Fruit fly (Drosophila melanogaster): ENCODE data around the gene Pdss2.
A peak's percentile ranks its signal among the peaks of the same experiment; 100 is the strongest.

Gene Pdss2

dm6 chr3L:21047037-21047436 lies 19.3 kb downstream of the Pdss2 start (continued):
- peak; percentile 12 for TF ChIP-seq CG1602 (GFP tag; optimal IDR thresholded peaks at IDR 0.05)
- TF ChIP-seq ash1 (GFP tag; optimal IDR thresholded peaks at IDR 0.05) = no peak
- no peak for TF ChIP-seq prd (optimal IDR thresholded peaks at IDR 0.05)
- TF ChIP-seq prd (GFP tag; IDR thresholded peaks at IDR 0.05) = peak; percentile 44; the same call in 1 of the 3 replicates
- no peak for TF ChIP-seq CG10366 (GFP tag; IDR thresholded peaks at IDR 0.05)
- no peak for TF ChIP-seq CG16863 (GFP tag; optimal IDR thresholded peaks at IDR 0.05)
- peak; percentile 33 for TF ChIP-seq lab (GFP tag; optimal IDR thresholded peaks at IDR 0.05)
- TF ChIP-seq crp (GFP tag; optimal IDR thresholded peaks at IDR 0.05) = no peak
- no peak for TF ChIP-seq CG12769 (tag; optimal IDR thresholded peaks at IDR 0.05)
- TF ChIP-seq gcm2 (GFP tag; optimal IDR thresholded peaks at IDR 0.05) = no peak
- TF ChIP-seq Fer1 (GFP tag; optimal IDR thresholded peaks at IDR 0.05) = peak; percentile 44
- TF ChIP-seq CG7556 (GFP tag; optimal IDR thresholded peaks at IDR 0.05) = peak; percentile 46
- TF ChIP-seq D19A (tag; optimal IDR thresholded peaks at IDR 0.05) = peak; percentile 63
- peak; percentile 61 for TF ChIP-seq gsb-n (tag; optimal IDR thresholded peaks at IDR 0.05)
- TF ChIP-seq CG17385 (GFP tag; optimal IDR thresholded peaks at IDR 0.05) = peak; percentile 14
- no peak for TF ChIP-seq dati (GFP tag; IDR thresholded peaks at IDR 0.05)
- TF ChIP-seq CoRest (tag; optimal IDR thresholded peaks at IDR 0.05) = peak; percentile 36
- TF ChIP-seq vvl (GFP tag; IDR thresholded peaks at IDR 0.05) = peak; percentile 14; the same call in 1 of the 2 replicates
- TF ChIP-seq CG2116 (GFP tag; optimal IDR thresholded peaks at IDR 0.05) = no peak
- peak; percentile 6 for TF ChIP-seq Hand (GFP tag; optimal IDR thresholded peaks at IDR 0.05)
- TF ChIP-seq esg (GFP tag; conservative IDR thresholded peaks at IDR 0.05) = no peak
- peak; percentile 21; the same call in 1 of the 3 replicates for TF ChIP-seq B-H1 (GFP tag; IDR thresholded peaks at IDR 0.05)
- TF ChIP-seq Fer3 (tag; optimal IDR thresholded peaks at IDR 0.05) = no peak
- no peak for TF ChIP-seq ftz-f1 (GFP tag; optimal IDR thresholded peaks at IDR 0.05)
- TF ChIP-seq CG30020 (tag; optimal IDR thresholded peaks at IDR 0.05) = no peak
- peak; percentile 36 for TF ChIP-seq Sox102F (GFP tag; optimal IDR thresholded peaks at IDR 0.05)
- peak in 1 of 2 experiments; percentile 73 for TF ChIP-seq bsh (GFP tag; optimal IDR thresholded peaks at IDR 0.05)
- TF ChIP-seq CG9215 (GFP tag; IDR thresholded peaks at IDR 0.05) = peak; percentile 77
- TF ChIP-seq CG14014 (GFP tag; IDR thresholded peaks at IDR 0.05) = no peak
- TF ChIP-seq CG10462 (GFP tag; optimal IDR thresholded peaks at IDR 0.05) = peak; percentile 14
- TF ChIP-seq CG8388 (GFP tag; optimal IDR thresholded peaks at IDR 0.05) = peak; percentile 63
- TF ChIP-seq Lhr (GFP tag; optimal IDR thresholded peaks at IDR 0.05) = no peak
- no peak; the same call in 2 of the 3 replicates for TF ChIP-seq otp (GFP tag; IDR thresholded peaks at IDR 0.05)
- peak; percentile 31 for TF ChIP-seq CG15269 (tag; optimal IDR thresholded peaks at IDR 0.05)
- TF ChIP-seq eve (GFP tag; optimal IDR thresholded peaks at IDR 0.05) = peak in 1 of 2 experiments; percentile 67
- peak; percentile 59 for TF ChIP-seq CG2678 (tag; optimal IDR thresholded peaks at IDR 0.05)
- TF ChIP-seq eyg (GFP tag; optimal IDR thresholded peaks at IDR 0.05) = no peak
- TF ChIP-seq Meics (GFP tag; optimal IDR thresholded peaks at IDR 0.05) = peak; percentile 28
- peak in 1 of 2 experiments; percentile 53 for TF ChIP-seq Trl (optimal IDR thresholded peaks at IDR 0.05)
- TF ChIP-seq Trl (GFP tag; optimal IDR thresholded peaks at IDR 0.05) = no peak
- peak; percentile 74 for TF ChIP-seq CG10979 (tag; optimal IDR thresholded peaks at IDR 0.05)
- peak; percentile 19 for TF ChIP-seq Kr (GFP tag; optimal IDR thresholded peaks at IDR 0.05)
- TF ChIP-seq Elba2 (GFP tag; optimal IDR thresholded peaks at IDR 0.05) = peak; percentile 8
- TF ChIP-seq CG33557 (GFP tag; optimal IDR thresholded peaks at IDR 0.05) = peak; percentile 26
- TF ChIP-seq CG4404 (GFP tag; IDR thresholded peaks at IDR 0.05) = no peak
- TF ChIP-seq Sox100B (GFP tag; optimal IDR thresholded peaks at IDR 0.05) = peak; percentile 28
- no peak for TF ChIP-seq Tbp (GFP tag; optimal IDR thresholded peaks at IDR 0.05)
- TF ChIP-seq zen (tag; optimal IDR thresholded peaks at IDR 0.05) = peak; percentile 68
- no peak for TF ChIP-seq CG12155 (GFP tag; optimal IDR thresholded peaks at IDR 0.05)
- TF ChIP-seq CG6689 (GFP tag; IDR thresholded peaks at IDR 0.05) = 0 out of 2 replicates have a peak, but pooled peaks have one; percentile 11
- no peak; the same call in 1 of the 2 replicates for TF ChIP-seq CG32532 (GFP tag; IDR thresholded peaks at IDR 0.05)
